Fruit fly (Drosophila melanogaster): Measurements from ENCODE around the gene Sol1.
A peak's percentile ranks its signal among the peaks of the same experiment; 100 is the strongest.

Gene Sol1

dm6 chr3R:12344914-12345549, 41.0 kb upstream of the Sol1 start (continued):
- TF ChIP-seq CG2678 (tag; optimal IDR thresholded peaks at IDR 0.05) (no peak), CG17612 (GFP tag; IDR thresholded peaks at IDR 0.05) (peak; percentile 89), Trl (optimal IDR thresholded peaks at IDR 0.05) (no peak), Trl (GFP tag; optimal IDR thresholded peaks at IDR 0.05) (no peak), CG15514 (GFP tag; optimal IDR thresholded peaks at IDR 0.05) (no peak), CG8944 (GFP tag; optimal IDR thresholded peaks at IDR 0.05) (no peak), CG1233 (GFP tag; optimal IDR thresholded peaks at IDR 0.05) (no peak), grn (GFP tag; optimal IDR thresholded peaks at IDR 0.05) (no peak)

DNA sequence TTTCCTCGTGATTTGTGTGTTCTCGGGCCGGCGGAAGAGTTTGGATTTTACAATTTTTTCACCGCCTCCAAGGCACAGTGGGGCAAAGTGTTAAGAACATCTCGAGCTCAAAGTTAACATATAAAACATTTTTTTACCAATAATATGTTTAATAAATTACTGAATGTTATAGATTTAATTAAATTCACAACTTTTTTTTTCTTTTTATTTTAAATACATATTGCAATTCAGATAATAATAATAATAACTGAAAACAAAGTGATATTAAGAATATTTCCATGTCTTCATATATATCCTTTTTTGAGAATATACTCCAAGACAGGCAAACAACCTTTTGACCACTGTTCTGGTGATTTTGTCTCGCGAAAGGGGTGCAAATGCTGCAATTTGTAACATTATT, 40.1 kb upstream of the Sol1 start:
- TF ChIP-seq CG17186 (GFP tag; optimal IDR thresholded peaks at IDR 0.05), result no peak
- TF ChIP-seq CG16815 (GFP tag; optimal IDR thresholded peaks at IDR 0.05), result no peak
- TF ChIP-seq sens-2 (GFP tag; IDR thresholded peaks at IDR 0.05), result no peak
- TF ChIP-seq CG4282 (GFP tag; optimal IDR thresholded peaks at IDR 0.05), result no peak
- no peak for TF ChIP-seq Hr3 (GFP tag; optimal IDR thresholded peaks at IDR 0.05)
- peak; percentile 11 for TF ChIP-seq D19A (tag; optimal IDR thresholded peaks at IDR 0.05)
- no peak for TF ChIP-seq cas (GFP tag; IDR thresholded peaks at IDR 0.05)
- peak; percentile 51 for TF ChIP-seq Blimp-1 (GFP tag; optimal IDR thresholded peaks at IDR 0.05)
- TF ChIP-seq Sox102F (GFP tag; optimal IDR thresholded peaks at IDR 0.05), result peak; percentile 37
- no peak for TF ChIP-seq CG5953 (GFP tag; IDR thresholded peaks at IDR 0.05)
- peak; percentile 2 for TF ChIP-seq CG4424 (GFP tag; optimal IDR thresholded peaks at IDR 0.05)
- peak in 1 of 2 experiments; percentile 31 for TF ChIP-seq bsh (GFP tag; optimal IDR thresholded peaks at IDR 0.05)
- TF ChIP-seq gem (tag; optimal IDR thresholded peaks at IDR 0.05), result peak; percentile 60
- TF ChIP-seq insv (GFP tag; optimal IDR thresholded peaks at IDR 0.05), result no peak
- no peak for TF ChIP-seq MBD-R2 (GFP tag; IDR thresholded peaks at IDR 0.05)
- TF ChIP-seq lola (GFP tag; optimal IDR thresholded peaks at IDR 0.05), result peak in 1 of 3 experiments; percentile 17
- peak; percentile 33 for TF ChIP-seq CG17829 (tag; optimal IDR thresholded peaks at IDR 0.05)
- peak; percentile 7 for TF ChIP-seq CG15601 (tag; optimal IDR thresholded peaks at IDR 0.05)
- TF ChIP-seq Optix (GFP tag; IDR thresholded peaks at IDR 0.05), result no peak
- TF ChIP-seq CG4820 (GFP tag; optimal IDR thresholded peaks at IDR 0.05), result peak; percentile 0
- no peak for TF ChIP-seq al (GFP tag; IDR thresholded peaks at IDR 0.05)
- no peak for TF ChIP-seq crp (GFP tag; optimal IDR thresholded peaks at IDR 0.05)
- TF ChIP-seq peb (GFP tag; IDR thresholded peaks at IDR 0.05), result no peak
- peak; percentile 23 for TF ChIP-seq fd96Cb (tag; optimal IDR thresholded peaks at IDR 0.05)
- TF ChIP-seq CG12104 (GFP tag; optimal IDR thresholded peaks at IDR 0.05), result peak; percentile 12
- TF ChIP-seq CG11504 (tag; optimal IDR thresholded peaks at IDR 0.05), result peak; percentile 58
- TF ChIP-seq CG14710 (tag; optimal IDR thresholded peaks at IDR 0.05), result peak; percentile 19
- TF ChIP-seq CG2129 (GFP tag; IDR thresholded peaks at IDR 0.05; ENCODE audit: partially characterized antibody), result no peak
- TF ChIP-seq Vsx1 (GFP tag; optimal IDR thresholded peaks at IDR 0.05), result no peak
- TF ChIP-seq h (optimal IDR thresholded peaks at IDR 0.05), result no peak
- no peak for TF ChIP-seq Dad (GFP tag; optimal IDR thresholded peaks at IDR 0.05)
- peak; percentile 48; the same call in 1 of the 2 replicates for TF ChIP-seq CG6689 (GFP tag; IDR thresholded peaks at IDR 0.05)
- no peak for TF ChIP-seq corto (GFP tag; optimal IDR thresholded peaks at IDR 0.05)
- no peak for TF ChIP-seq dpn (GFP tag; optimal IDR thresholded peaks at IDR 0.05)
- no peak for TF ChIP-seq ham (GFP tag; IDR thresholded peaks at IDR 0.05)
- TF ChIP-seq CG14050 (GFP tag; IDR thresholded peaks at IDR 0.05), result no peak
- peak; percentile 15 for TF ChIP-seq nmo (GFP tag; optimal IDR thresholded peaks at IDR 0.05)
- peak; percentile 35 for TF ChIP-seq CG7839 (tag; optimal IDR thresholded peaks at IDR 0.05)
- no peak for TF ChIP-seq knrl (GFP tag; IDR thresholded peaks at IDR 0.05; ENCODE audit: partially characterized antibody)
- TF ChIP-seq CG18262 (tag; optimal IDR thresholded peaks at IDR 0.05), result peak; percentile 60
- peak; percentile 14 for TF ChIP-seq CG7556 (GFP tag; optimal IDR thresholded peaks at IDR 0.05)

Measured in whole organism, embryonic.